Fruit fly (Drosophila melanogaster): ENCODE results near the gene Lkb1.
A peak's percentile ranks its signal among the peaks of the same experiment; 100 is the strongest.

Gene Lkb1

dm6 chr3R:13686371-13687211, 10.2 kb downstream of the Lkb1 start, which contains the start of gene omd (continued):
- TF ChIP-seq Hmx (GFP tag; optimal IDR thresholded peaks at IDR 0.05) = no peak
- no peak for TF ChIP-seq corto (GFP tag; optimal IDR thresholded peaks at IDR 0.05)
- peak; percentile 84 for TF ChIP-seq Hey (tag; optimal IDR thresholded peaks at IDR 0.05)
- TF ChIP-seq shn (GFP tag; optimal IDR thresholded peaks at IDR 0.05) = peak; percentile 39
- peak; percentile 40; the same call in 1 of the 2 replicates for TF ChIP-seq CG31224 (GFP tag; IDR thresholded peaks at IDR 0.05)
- TF ChIP-seq CG14860 (GFP tag; IDR thresholded peaks at IDR 0.05; ENCODE audit: partially characterized antibody) = no peak
- TF ChIP-seq Kr (GFP tag; optimal IDR thresholded peaks at IDR 0.05) = peak; percentile 72
- TF ChIP-seq mirr (GFP tag; optimal IDR thresholded peaks at IDR 0.05) = peak; percentile 82
- peak in 1 of 2 experiments; percentile 45 for TF ChIP-seq Eip74EF (GFP tag; optimal IDR thresholded peaks at IDR 0.05)
- TF ChIP-seq CG30020 (tag; optimal IDR thresholded peaks at IDR 0.05) = no peak
- peak; percentile 70 for TF ChIP-seq org-1 (GFP tag; optimal IDR thresholded peaks at IDR 0.05)
- TF ChIP-seq ase (GFP tag; IDR thresholded peaks at IDR 0.05) = 0 out of 3 replicates have a peak, but pooled peaks have one; percentile 12
- TF ChIP-seq CG9215 (GFP tag; IDR thresholded peaks at IDR 0.05) = no peak
- TF ChIP-seq CG17802 (tag; optimal IDR thresholded peaks at IDR 0.05) = no peak
- no peak for TF ChIP-seq ab (GFP tag; optimal IDR thresholded peaks at IDR 0.05)
- TF ChIP-seq CG30431 (GFP tag; optimal IDR thresholded peaks at IDR 0.05) = peak; percentile 48
- TF ChIP-seq ERR (GFP tag; optimal IDR thresholded peaks at IDR 0.05) = peak; percentile 24
- peak; percentile 66 for TF ChIP-seq HHEX (GFP tag; optimal IDR thresholded peaks at IDR 0.05)
- peak; percentile 44 for TF ChIP-seq CG10147 (GFP tag; optimal IDR thresholded peaks at IDR 0.05)
- TF ChIP-seq ken (GFP tag; IDR thresholded peaks at IDR 0.05) = peak; percentile 52; the same call in 1 of the 3 replicates
- TF ChIP-seq CG2889 (GFP tag; IDR thresholded peaks at IDR 0.05) = no peak
- TF ChIP-seq sd (tag; optimal IDR thresholded peaks at IDR 0.05) = no peak
- no peak for TF ChIP-seq unpg (GFP tag; optimal IDR thresholded peaks at IDR 0.05)
- peak; percentile 84 for TF ChIP-seq CG7987 (GFP tag; optimal IDR thresholded peaks at IDR 0.05)
- no peak for TF ChIP-seq prd (optimal IDR thresholded peaks at IDR 0.05)
- peak; percentile 44; the same call in 1 of the 3 replicates for TF ChIP-seq prd (GFP tag; IDR thresholded peaks at IDR 0.05)
- TF ChIP-seq cad (GFP tag; optimal IDR thresholded peaks at IDR 0.05) = no peak
- TF ChIP-seq knrl (GFP tag; IDR thresholded peaks at IDR 0.05; ENCODE audit: partially characterized antibody) = no peak
- TF ChIP-seq trem (tag; optimal IDR thresholded peaks at IDR 0.05) = peak; percentile 11
- no peak for TF ChIP-seq mam (GFP tag; optimal IDR thresholded peaks at IDR 0.05)
- TF ChIP-seq CG11695 (GFP tag; IDR thresholded peaks at IDR 0.05) = peak; percentile 37; the same call in 1 of the 3 replicates
- TF ChIP-seq CG6654 (GFP tag; optimal IDR thresholded peaks at IDR 0.05) = peak; percentile 8
- no peak for TF ChIP-seq CG15514 (GFP tag; optimal IDR thresholded peaks at IDR 0.05)
- TF ChIP-seq CG6683 (GFP tag; optimal IDR thresholded peaks at IDR 0.05) = peak; percentile 74
- peak; percentile 69 for TF ChIP-seq CG2202 (tag; optimal IDR thresholded peaks at IDR 0.05)
- peak; percentile 73 for TF ChIP-seq sob (GFP tag; IDR thresholded peaks at IDR 0.05)
- peak; percentile 26; the same call in 1 of the 3 replicates for TF ChIP-seq CG14050 (GFP tag; IDR thresholded peaks at IDR 0.05)
- no peak for TF ChIP-seq stc (GFP tag; IDR thresholded peaks at IDR 0.05)
- peak; percentile 41 for TF ChIP-seq CG8359 (GFP tag; optimal IDR thresholded peaks at IDR 0.05; ENCODE audit: borderline replicate concordance)
- peak; percentile 10 for TF ChIP-seq MESR4 (GFP tag; optimal IDR thresholded peaks at IDR 0.05)
- TF ChIP-seq Hr3 (GFP tag; optimal IDR thresholded peaks at IDR 0.05) = peak; percentile 25
- TF ChIP-seq HmgD (GFP tag; optimal IDR thresholded peaks at IDR 0.05) = peak; percentile 9
- no peak for TF ChIP-seq fu2 (GFP tag; optimal IDR thresholded peaks at IDR 0.05)
- TF ChIP-seq CG17186 (GFP tag; optimal IDR thresholded peaks at IDR 0.05) = peak; percentile 69
- TF ChIP-seq pzg (GFP tag; optimal IDR thresholded peaks at IDR 0.05) = peak; percentile 11
- TF ChIP-seq CG17385 (GFP tag; optimal IDR thresholded peaks at IDR 0.05) = peak; percentile 61
- TF ChIP-seq nau (GFP tag; optimal IDR thresholded peaks at IDR 0.05) = no peak
- no peak for TF ChIP-seq Vsx1 (GFP tag; optimal IDR thresholded peaks at IDR 0.05)

Data from whole organism, embryonic.